Worm (Caenorhabditis elegans) whole organism, midembryonic: ENCODE results near the gene C27A7.6.
"Not testable (repeated sequence)": the region's sequence is repeated elsewhere in the genome, so short reads cannot be mapped to it uniquely, and the experiment has no call there.

Experiments used
- T22C8.4 ChIP-seq: fragments of 200-800 bp; sonication (Bioruptor generic); IDR thresholded peaks from 2 replicates; pipeline ENCODE4 v1.3.6; 2022; ENCODE audit warnings: missing genetic modification characterization, missing compliant biosample characterization
- cog-1 ChIP-seq: sonication (generic microtip); optimal IDR thresholded peaks from 2 replicates; lab custom pipeline; 2016; ENCODE audit warnings: missing genetic modification characterization, missing compliant biosample characterization
- flt-1 ChIP-seq: fragments of 200-800 bp; sonication (Bioruptor generic); IDR thresholded peaks from 2 replicates; pipeline ENCODE4 v1.3.6; 2022; ENCODE audit warnings: missing genetic modification characterization, missing compliant biosample characterization
- klf-2 ChIP-seq: fragments of 200-800 bp; sonication (Bioruptor generic); conservative IDR thresholded peaks from 2 replicates; pipeline ENCODE4 v1.3.6; 2022; ENCODE audit warnings: missing genetic modification reagents, missing genetic modification characterization, missing compliant biosample characterization
- med-1 ChIP-seq: sonication (generic microtip); optimal IDR thresholded peaks from 2 replicates; lab custom pipeline; 2017; ENCODE audit warnings: missing genetic modification characterization, mild to moderate bottlenecking, missing compliant biosample characterization, antibody characterized with exemption, missing genetic modification reagents; ENCODE audit not compliant: insufficient read depth
- ref-1 ChIP-seq: fragments of 200-800 bp; sonication (Bioruptor generic); conservative IDR thresholded peaks from 2 replicates; pipeline ENCODE4 v1.3.6; 2022; ENCODE audit warnings: missing genetic modification reagents, missing genetic modification characterization, missing compliant biosample characterization
- tab-1 ChIP-seq: fragments of 200-800 bp; sonication (Bioruptor generic); IDR thresholded peaks from 2 replicates; pipeline ENCODE4 v1.3.6; 2022; ENCODE audit warnings: missing genetic modification characterization, missing compliant biosample characterization
- ztf-23 ChIP-seq: fragments of 200-800 bp; sonication (Bioruptor generic); IDR thresholded peaks from 2 replicates; pipeline ENCODE4 v1.3.6; 2022; ENCODE audit warnings: missing genetic modification reagents, missing genetic modification characterization, missing compliant biosample characterization
- ztf-29 ChIP-seq: fragments of 200-800 bp; sonication (Bioruptor generic); IDR thresholded peaks from 2 replicates; pipeline ENCODE4 v1.3.6; 2022; ENCODE audit warnings: missing genetic modification reagents, missing genetic modification characterization, missing compliant biosample characterization

C27A7.6 gene

ce11 chrV:12130688-12131087 lies at the start of gene C27A7.6:
Gene C27A7.6, minus strand, starts transcription at chrV:12130788.
- not testable (repeated sequence) for TF ChIP-seq ztf-29 (GFP tag; lab: Robert Waterston, UW); cog-1 (tag; lab: Kevin White, UChicago); klf-2 (GFP tag; lab: Robert Waterston, UW)

ce11 chrV:12179338-12179737 lies 48.8 kb upstream of the C27A7.6 start, which contains the start of gene clec-224:
Gene clec-224, minus strand, starts transcription at chrV:12179438.
- TF ChIP-seq T22C8.4 (GFP tag; lab: Robert Waterston, UW) (no peak), ref-1 (GFP tag; lab: Robert Waterston, UW) (no peak), ztf-29 (GFP tag; lab: Robert Waterston, UW) (no peak), ztf-23 (GFP tag; lab: Robert Waterston, UW) (no peak), cog-1 (tag; lab: Kevin White, UChicago) (no peak), tab-1 (no peak), klf-2 (GFP tag; lab: Robert Waterston, UW) (no peak), med-1 (no peak), flt-1 (GFP tag; lab: Robert Waterston, UW) (no peak)

- TF ChIP-seq ztf-23 (GFP tag; lab: Robert Waterston, UW): no peak
- no peak for TF ChIP-seq T22C8.4 (GFP tag; lab: Robert Waterston, UW)
- no peak for TF ChIP-seq ztf-29 (GFP tag; lab: Robert Waterston, UW)
These were observed 39.5 kb upstream of the C27A7.6 start, which contains the start of gene ZK863.1 for ce11 chrV:12170114-12170513. Gene ZK863.1, minus strand, starts transcription at chrV:12170214.

- TF ChIP-seq tab-1: no peak
- no peak for TF ChIP-seq T22C8.4 (GFP tag; lab: Robert Waterston, UW)
- TF ChIP-seq cog-1 (tag; lab: Kevin White, UChicago): no peak
- no peak for TF ChIP-seq ztf-29 (GFP tag; lab: Robert Waterston, UW)
- TF ChIP-seq flt-1 (GFP tag; lab: Robert Waterston, UW): no peak
- TF ChIP-seq klf-2 (GFP tag; lab: Robert Waterston, UW): no peak
- no peak for TF ChIP-seq ref-1 (GFP tag; lab: Robert Waterston, UW)
- TF ChIP-seq ztf-23 (GFP tag; lab: Robert Waterston, UW): no peak
- TF ChIP-seq med-1: no peak
These were observed 37.1 kb upstream of the C27A7.6 start, which contains the start of gene col-37 for ce11 chrV:12167653-12168052. Gene col-37, minus strand, starts transcription at chrV:12167753.

- TF ChIP-seq T22C8.4 (GFP tag; lab: Robert Waterston, UW): no peak
- TF ChIP-seq ref-1 (GFP tag; lab: Robert Waterston, UW): no peak
- TF ChIP-seq klf-2 (GFP tag; lab: Robert Waterston, UW): no peak
- TF ChIP-seq flt-1 (GFP tag; lab: Robert Waterston, UW): no peak
These were observed 36.4 kb upstream of the C27A7.6 start for ce11 chrV:12167031-12167430.

- TF ChIP-seq cog-1 (tag; lab: Kevin White, UChicago) (no peak), med-1 (no peak), flt-1 (GFP tag; lab: Robert Waterston, UW) (no peak), T22C8.4 (GFP tag; lab: Robert Waterston, UW) (no peak), ztf-29 (GFP tag; lab: Robert Waterston, UW) (no peak), klf-2 (GFP tag; lab: Robert Waterston, UW) (no peak), ref-1 (GFP tag; lab: Robert Waterston, UW) (no peak), ztf-23 (GFP tag; lab: Robert Waterston, UW) (no peak), tab-1 (no peak)
These were observed 32.3 kb upstream of the C27A7.6 start, which contains the start of gene srj-4 for ce11 chrV:12162906-12163305. Gene srj-4, plus strand, starts transcription at chrV:12163206.

- TF ChIP-seq ref-1 (GFP tag; lab: Robert Waterston, UW) (no peak), ztf-29 (GFP tag; lab: Robert Waterston, UW) (no peak), med-1 (no peak), klf-2 (GFP tag; lab: Robert Waterston, UW) (no peak), flt-1 (GFP tag; lab: Robert Waterston, UW) (no peak), T22C8.4 (GFP tag; lab: Robert Waterston, UW) (no peak), cog-1 (tag; lab: Kevin White, UChicago) (no peak), tab-1 (no peak), ztf-23 (GFP tag; lab: Robert Waterston, UW) (no peak)
These were observed 31.6 kb upstream of the C27A7.6 start, which contains the start of gene C27A7.5 for ce11 chrV:12162220-12162619. Gene C27A7.5, minus strand, starts transcription at chrV:12162320.

- no peak for TF ChIP-seq cog-1 (tag; lab: Kevin White, UChicago)
- no peak for TF ChIP-seq med-1
- no peak for TF ChIP-seq tab-1
- no peak for TF ChIP-seq ztf-23 (GFP tag; lab: Robert Waterston, UW)
- no peak for TF ChIP-seq klf-2 (GFP tag; lab: Robert Waterston, UW)
- TF ChIP-seq ref-1 (GFP tag; lab: Robert Waterston, UW): no peak
- no peak for TF ChIP-seq ztf-29 (GFP tag; lab: Robert Waterston, UW)
- no peak for TF ChIP-seq flt-1 (GFP tag; lab: Robert Waterston, UW)
- TF ChIP-seq T22C8.4 (GFP tag; lab: Robert Waterston, UW): no peak
These were observed 30.6 kb upstream of the C27A7.6 start for ce11 chrV:12161157-12161556.

ce11 chrV:12159975-12160374 lies 29.4 kb upstream of the C27A7.6 start:
- TF ChIP-seq flt-1 (GFP tag; lab: Robert Waterston, UW): no peak
- no peak for TF ChIP-seq ref-1 (GFP tag; lab: Robert Waterston, UW)
- TF ChIP-seq ztf-23 (GFP tag; lab: Robert Waterston, UW): no peak
- no peak for TF ChIP-seq T22C8.4 (GFP tag; lab: Robert Waterston, UW)
- no peak for TF ChIP-seq med-1
- TF ChIP-seq tab-1: no peak
- TF ChIP-seq cog-1 (tag; lab: Kevin White, UChicago): no peak
- no peak for TF ChIP-seq klf-2 (GFP tag; lab: Robert Waterston, UW)

ce11 chrV:12158377-12158776 lies 27.8 kb upstream of the C27A7.6 start:
- no peak for TF ChIP-seq ztf-29 (GFP tag; lab: Robert Waterston, UW)
